Fruit fly (Drosophila melanogaster): ENCODE data around the gene Trf2.

Gene Trf2

DNA sequence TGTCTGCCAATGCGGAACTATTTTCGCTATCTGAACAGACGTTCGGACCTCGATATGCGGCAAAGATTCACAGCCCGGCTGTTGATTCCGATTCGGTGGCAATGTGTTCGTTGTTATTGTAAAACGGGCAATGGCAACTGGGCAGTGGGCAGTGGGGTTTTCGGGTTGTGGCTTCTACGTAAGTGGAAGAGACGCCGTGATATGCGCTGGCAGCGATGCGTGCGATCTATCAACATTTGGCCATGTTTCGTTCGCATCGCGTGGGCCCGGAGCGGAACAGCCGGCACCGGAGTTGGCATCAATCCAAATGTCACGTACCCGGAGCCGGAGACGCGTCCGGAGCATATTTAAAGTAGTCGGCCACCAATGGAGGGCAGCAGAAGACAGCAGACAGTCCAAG is 72.4 kb downstream of the Trf2 start, which contains the start of gene Cp38:
Gene Cp38 (plus strand): TSS at position 376 of the 400 bp plus-strand sequence.
- TF ChIP-seq Crg-1 (GFP tag; optimal IDR thresholded peaks at IDR 0.05) (no peak), pad (GFP tag; optimal IDR thresholded peaks at IDR 0.05) (no peak), CG1620 (GFP tag; optimal IDR thresholded peaks at IDR 0.05) (no peak), bab1 (GFP tag; optimal IDR thresholded peaks at IDR 0.05) (peak; percentile 95), tj (GFP tag; optimal IDR thresholded peaks at IDR 0.05) (peak; percentile 8)

All from whole organism, adult.